Fruit fly (Drosophila melanogaster): ENCODE results near the gene CG10026.

The CG10026 gene

DNA sequence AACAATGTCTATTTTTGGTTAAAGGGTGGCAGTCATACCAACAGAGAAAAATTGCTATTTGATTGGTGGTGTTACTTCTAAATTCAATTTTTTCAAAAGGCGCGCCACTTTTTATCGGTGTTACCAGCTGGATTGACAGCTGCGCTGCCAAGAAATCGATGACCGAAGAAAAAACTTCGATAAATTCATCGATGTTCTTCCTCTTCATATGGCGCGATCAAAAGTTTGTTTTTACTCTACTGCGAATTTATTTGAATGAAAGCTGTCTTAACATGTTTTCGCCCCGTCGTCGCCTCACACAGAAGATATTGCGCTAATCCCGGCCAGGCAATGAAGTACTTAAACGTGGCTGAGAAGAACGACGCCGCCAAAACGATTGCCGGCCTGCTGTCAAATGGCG, 43.9 kb downstream of the CG10026 start, which contains the start of gene Top3alpha (continued):
- TF ChIP-seq Ets97D (GFP tag; optimal IDR thresholded peaks at IDR 0.05), result peak; percentile 36
- TF ChIP-seq kay (GFP tag; optimal IDR thresholded peaks at IDR 0.05), result no peak
- no peak for TF ChIP-seq CG6683 (GFP tag; optimal IDR thresholded peaks at IDR 0.05)
- no peak for TF ChIP-seq cato (GFP tag; optimal IDR thresholded peaks at IDR 0.05; ENCODE audit: borderline replicate concordance)
- peak; percentile 79 for TF ChIP-seq CG9797 (GFP tag; optimal IDR thresholded peaks at IDR 0.05)
- no peak for TF ChIP-seq CG10959 (GFP tag; IDR thresholded peaks at IDR 0.05)
- no peak for TF ChIP-seq tup (GFP tag; optimal IDR thresholded peaks at IDR 0.05)
- TF ChIP-seq Blimp-1 (GFP tag; optimal IDR thresholded peaks at IDR 0.05), result no peak
- no peak for TF ChIP-seq jing (GFP tag; optimal IDR thresholded peaks at IDR 0.05)
- no peak for TF ChIP-seq NC2β (GFP tag; optimal IDR thresholded peaks at IDR 0.05)
- no peak for TF ChIP-seq CG11504 (tag; optimal IDR thresholded peaks at IDR 0.05)
- no peak for TF ChIP-seq CG9437 (GFP tag; optimal IDR thresholded peaks at IDR 0.05)
- no peak for TF ChIP-seq Asciz (GFP tag; optimal IDR thresholded peaks at IDR 0.05)
- TF ChIP-seq br (optimal IDR thresholded peaks at IDR 0.05), result no peak
- TF ChIP-seq Dp (GFP tag; optimal IDR thresholded peaks at IDR 0.05), result peak; percentile 99
- TF ChIP-seq CG3407 (GFP tag; optimal IDR thresholded peaks at IDR 0.05), result no peak
- TF ChIP-seq klu (GFP tag; IDR thresholded peaks at IDR 0.05), result no peak
- TF ChIP-seq luna (GFP tag; optimal IDR thresholded peaks at IDR 0.05), result no peak
- no peak for TF ChIP-seq CG11560 (tag; IDR thresholded peaks at IDR 0.05)
- no peak for TF ChIP-seq Optix (GFP tag; IDR thresholded peaks at IDR 0.05)
- no peak for TF ChIP-seq tio (GFP tag; optimal IDR thresholded peaks at IDR 0.05)
- TF ChIP-seq Sry-δ (GFP tag; optimal IDR thresholded peaks at IDR 0.05), result peak; percentile 66
- TF ChIP-seq Nf-YA (GFP tag; IDR thresholded peaks at IDR 0.05), result no peak
- no peak for TF ChIP-seq Kr (GFP tag; optimal IDR thresholded peaks at IDR 0.05)
- no peak for TF ChIP-seq Dip2 (GFP tag; IDR thresholded peaks at IDR 0.05)
- peak; percentile 71; the same call in 2 of the 3 replicates for TF ChIP-seq hb (GFP tag; IDR thresholded peaks at IDR 0.05; ENCODE audit: partially characterized antibody)
- no peak for TF ChIP-seq her (GFP tag; optimal IDR thresholded peaks at IDR 0.05)
- no peak for TF ChIP-seq CG12104 (GFP tag; optimal IDR thresholded peaks at IDR 0.05)
- no peak for TF ChIP-seq CG11398 (GFP tag; optimal IDR thresholded peaks at IDR 0.05)
- TF ChIP-seq gro (GFP tag; optimal IDR thresholded peaks at IDR 0.05), result no peak
- no peak for TF ChIP-seq CG11723 (GFP tag; optimal IDR thresholded peaks at IDR 0.05)
- TF ChIP-seq hth (optimal IDR thresholded peaks at IDR 0.05), result no peak
- no peak for TF ChIP-seq dmrt11E (tag; optimal IDR thresholded peaks at IDR 0.05)
- no peak for TF ChIP-seq crol (GFP tag; IDR thresholded peaks at IDR 0.05)
- no peak for TF ChIP-seq H15 (GFP tag; IDR thresholded peaks at IDR 0.05)
- TF ChIP-seq sna (GFP tag; IDR thresholded peaks at IDR 0.05; ENCODE audit: partially characterized antibody), result peak; percentile 52; the same call in 1 of the 2 replicates
- TF ChIP-seq HmgD (GFP tag; optimal IDR thresholded peaks at IDR 0.05), result no peak
- TF ChIP-seq CG15514 (GFP tag; optimal IDR thresholded peaks at IDR 0.05), result peak; percentile 58
- TF ChIP-seq sob (GFP tag; IDR thresholded peaks at IDR 0.05), result no peak
- no peak for TF ChIP-seq CG8089 (GFP tag; optimal IDR thresholded peaks at IDR 0.05)
- TF ChIP-seq CG14667 (GFP tag; IDR thresholded peaks at IDR 0.05), result no peak
- no peak for TF ChIP-seq row (GFP tag; IDR thresholded peaks at IDR 0.05)
- TF ChIP-seq CG8924 (tag; optimal IDR thresholded peaks at IDR 0.05), result no peak
- peak; percentile 32; the same call in 1 of the 2 replicates for TF ChIP-seq Adf1 (GFP tag; IDR thresholded peaks at IDR 0.05)
- TF ChIP-seq dysf (GFP tag; IDR thresholded peaks at IDR 0.05), result no peak
- TF ChIP-seq CG7372 (GFP tag; IDR thresholded peaks at IDR 0.05), result no peak
- no peak for TF ChIP-seq lbe (GFP tag; optimal IDR thresholded peaks at IDR 0.05)
- TF ChIP-seq cas (GFP tag; IDR thresholded peaks at IDR 0.05), result no peak
- TF ChIP-seq phol (tag; optimal IDR thresholded peaks at IDR 0.05), result peak; percentile 24
- TF ChIP-seq fu2 (GFP tag; optimal IDR thresholded peaks at IDR 0.05), result no peak
- no peak for TF ChIP-seq Lpt (GFP tag; optimal IDR thresholded peaks at IDR 0.05)
- TF ChIP-seq corto (GFP tag; optimal IDR thresholded peaks at IDR 0.05), result no peak
- TF ChIP-seq Abd-B (GFP tag; optimal IDR thresholded peaks at IDR 0.05), result no peak
